Worm (Caenorhabditis elegans) whole organism, L2 larva: Measurements from ENCODE around the gene ddx-17.

Experiments
- F13H6.1 ChIP-seq: sonication (generic microtip); optimal IDR thresholded peaks from 2 replicates; lab custom pipeline; 2016; ENCODE audit warnings: missing genetic modification characterization, missing compliant biosample characterization
- ama-1 ChIP-seq: fragments of 150-350 bp; optimal IDR thresholded peaks from 2 replicates; lab custom pipeline; 2018; ENCODE audit warnings: inconsistent platforms
- egl-27 ChIP-seq: sonication (generic microtip); optimal IDR thresholded peaks from 3 replicates; lab custom pipeline; 2017; ENCODE audit warnings: missing biosample characterization, missing genetic modification reagents, missing genetic modification characterization
- fos-1 ChIP-seq: fragments of 150-350 bp; optimal IDR thresholded peaks from 2 replicates; lab custom pipeline; 2014; ENCODE audit warnings: missing biosample characterization, missing genetic modification characterization
- lsy-2 ChIP-seq, 2 experiments: fragments of 150-350 bp in 1 of 2; sonication (generic microtip) in 1 of 2; optimal IDR thresholded peaks; 2 replicates each; lab custom pipeline; 2014 to 2017; ENCODE audit warnings: missing biosample characterization in 2 of 2, missing genetic modification characterization in 2 of 2
- mab-5 ChIP-seq: fragments of 150-350 bp; optimal IDR thresholded peaks from 2 replicates; lab custom pipeline; 2014; ENCODE audit warnings: missing biosample characterization, missing genetic modification characterization
- nhr-10 ChIP-seq: sonication (generic microtip); optimal IDR thresholded peaks from 2 replicates; lab custom pipeline; 2017; ENCODE audit warnings: missing biosample characterization, missing genetic modification characterization
- nhr-12 ChIP-seq: fragments of 150-350 bp; optimal IDR thresholded peaks from 2 replicates; lab custom pipeline; 2014; ENCODE audit warnings: missing biosample characterization, missing genetic modification characterization
- nhr-23 ChIP-seq: fragments of 150-350 bp; optimal IDR thresholded peaks from 2 replicates; lab custom pipeline; 2014; ENCODE audit warnings: missing biosample characterization, missing genetic modification reagents, missing genetic modification characterization
- snpc-4 ChIP-seq: fragments of 150-350 bp; optimal IDR thresholded peaks from 2 replicates; lab custom pipeline; 2014; ENCODE audit warnings: missing biosample characterization, missing genetic modification characterization
- unc-62 ChIP-seq: fragments of 150-350 bp; optimal IDR thresholded peaks from 2 replicates; lab custom pipeline; 2014; ENCODE audit warnings: missing biosample characterization, missing genetic modification reagents, missing genetic modification characterization
- ztf-4 ChIP-seq: fragments of 150-350 bp; optimal IDR thresholded peaks from 2 replicates; lab custom pipeline; 2014; ENCODE audit warnings: missing biosample characterization, missing genetic modification characterization

DNA sequence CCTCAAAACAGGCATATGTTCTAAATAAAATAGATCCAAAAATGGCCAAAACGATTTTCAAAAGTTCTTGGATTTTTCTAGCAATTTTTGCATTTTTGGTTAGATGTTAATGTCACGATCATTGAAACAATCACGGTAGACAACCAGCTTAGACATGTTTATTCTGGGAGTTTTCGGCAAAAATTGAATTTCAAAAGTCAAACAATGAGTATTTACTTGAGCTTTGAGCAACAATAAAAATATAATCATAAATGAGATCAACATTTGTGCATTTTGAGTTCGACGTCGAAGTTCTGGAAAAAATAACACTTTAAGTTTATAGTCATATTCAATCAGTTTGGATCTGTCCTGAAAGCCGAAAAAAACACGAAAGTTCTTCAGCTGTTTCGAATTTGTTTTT is 14.3 kb upstream of the ddx-17 start, which contains the start of gene T08G5.2:
- TF ChIP-seq nhr-10 (no peak), unc-62 (GFP tag; lab: Kevin White, UChicago) (no peak), egl-27 (tag; lab: Kevin White, UChicago) (no peak), ama-1 (lab: Kevin White, UChicago) (no peak), fos-1 (tag; lab: Kevin White, UChicago) (no peak), snpc-4 (tag; lab: Kevin White, UChicago) (no peak), mab-5 (tag; lab: Kevin White, UChicago) (no peak), F13H6.1 (tag; lab: Kevin White, UChicago) (no peak), nhr-12 (tag; lab: Kevin White, UChicago) (no peak), ztf-4 (tag; lab: Kevin White, UChicago) (no peak), lsy-2 (tag; optimal IDR thresholded peaks at IDR 0.05; lab: Kevin White, UChicago) (no peak), nhr-23 (tag; lab: Kevin White, UChicago) (no peak)
